Worm (Caenorhabditis elegans) whole organism, midembryonic: ENCODE measurements around the gene M01F1.9.

Experiments used
- T22C8.4 ChIP-seq: fragments of 200-800 bp; sonication (Bioruptor generic); IDR thresholded peaks from 2 replicates; pipeline ENCODE4 v1.3.6; 2022; ENCODE audit warnings: missing genetic modification characterization, missing compliant biosample characterization
- flt-1 ChIP-seq: fragments of 200-800 bp; sonication (Bioruptor generic); IDR thresholded peaks from 2 replicates; pipeline ENCODE4 v1.3.6; 2022; ENCODE audit warnings: missing genetic modification characterization, missing compliant biosample characterization
- klf-2 ChIP-seq: fragments of 200-800 bp; sonication (Bioruptor generic); conservative IDR thresholded peaks from 2 replicates; pipeline ENCODE4 v1.3.6; 2022; ENCODE audit warnings: missing genetic modification reagents, missing genetic modification characterization, missing compliant biosample characterization
- ref-1 ChIP-seq: fragments of 200-800 bp; sonication (Bioruptor generic); conservative IDR thresholded peaks from 2 replicates; pipeline ENCODE4 v1.3.6; 2022; ENCODE audit warnings: missing genetic modification reagents, missing genetic modification characterization, missing compliant biosample characterization
- ztf-23 ChIP-seq: fragments of 200-800 bp; sonication (Bioruptor generic); IDR thresholded peaks from 2 replicates; pipeline ENCODE4 v1.3.6; 2022; ENCODE audit warnings: missing genetic modification reagents, missing genetic modification characterization, missing compliant biosample characterization
- ztf-29 ChIP-seq: fragments of 200-800 bp; sonication (Bioruptor generic); IDR thresholded peaks from 2 replicates; pipeline ENCODE4 v1.3.6; 2022; ENCODE audit warnings: missing genetic modification reagents, missing genetic modification characterization, missing compliant biosample characterization

- TF ChIP-seq flt-1 (no peak), ref-1 (GFP tag; lab: Robert Waterston, UW) (no peak), ztf-29 (GFP tag; lab: Robert Waterston, UW) (no peak), T22C8.4 (GFP tag; lab: Robert Waterston, UW) (peak; percentile 51), klf-2 (GFP tag; lab: Robert Waterston, UW) (no peak), ztf-23 (no peak)
Observed at ce11 chrIII:3471403-3472053, 27.3 kb downstream of the M01F1.9 start, which contains the start of gene rsu-1.
